Fruit fly (Drosophila melanogaster) whole organism, prepupa: ENCODE data around the gene CG8292.

Experiments used
- CG16779 ChIP-seq: fragments of 200-800 bp; sonication (Bioruptor generic); optimal IDR thresholded peaks from 3 replicates; lab custom pipeline; 2017; ENCODE audit warnings: missing biosample characterization, mild to moderate bottlenecking, missing genetic modification characterization
- CG6854 ChIP-seq: fragments of 200-800 bp; sonication (Bioruptor generic); optimal IDR thresholded peaks from 2 replicates; lab custom pipeline; 2017; ENCODE audit warnings: missing biosample characterization, mild to moderate bottlenecking, missing genetic modification characterization
- CG8119 ChIP-seq: fragments of 200-800 bp; sonication (Bioruptor generic); IDR thresholded peaks from 3 replicates; pipeline ENCODE4 v1.3.6; 2022; ENCODE audit warnings: missing biosample characterization, missing genetic modification characterization
- Eip75B ChIP-seq: fragments of 200-800 bp; sonication (Bioruptor generic); optimal IDR thresholded peaks from 3 replicates; lab custom pipeline; 2016; ENCODE audit warnings: missing biosample characterization, missing genetic modification characterization
- OdsH ChIP-seq: fragments of 200-800 bp; sonication (Bioruptor generic); optimal IDR thresholded peaks from 3 replicates; lab custom pipeline; 2016; ENCODE audit warnings: missing biosample characterization, missing genetic modification characterization
- Sox15 ChIP-seq: fragments of 200-800 bp; sonication (Bioruptor generic); optimal IDR thresholded peaks from 3 replicates; lab custom pipeline; 2016; ENCODE audit warnings: missing biosample characterization, missing genetic modification characterization
- achi ChIP-seq: fragments of 200-800 bp; sonication (Bioruptor generic); optimal IDR thresholded peaks from 3 replicates; lab custom pipeline; 2016; ENCODE audit warnings: missing biosample characterization, missing genetic modification characterization
- fkh ChIP-seq: fragments of 200-800 bp; sonication (Bioruptor generic); optimal IDR thresholded peaks from 3 replicates; lab custom pipeline; 2017; ENCODE audit warnings: missing biosample characterization, mild to moderate bottlenecking, missing genetic modification characterization, moderate library complexity
- lz ChIP-seq: fragments of 200-800 bp; sonication (Bioruptor generic); optimal IDR thresholded peaks from 3 replicates; lab custom pipeline; 2016; ENCODE audit warnings: missing biosample characterization, missing genetic modification characterization

- peak; percentile 95 for TF ChIP-seq lz (GFP tag; lab: Kevin White, UChicago)
- TF ChIP-seq CG16779 (tag; lab: Kevin White, UChicago) = peak; percentile 91
- TF ChIP-seq Eip75B (GFP tag; lab: Kevin White, UChicago) = peak; percentile 98
- peak; percentile 97 for TF ChIP-seq OdsH (GFP tag; lab: Kevin White, UChicago)
- TF ChIP-seq fkh (GFP tag; lab: Kevin White, UChicago) = peak; percentile 98
- peak; percentile 98 for TF ChIP-seq CG6854 (GFP tag; lab: Kevin White, UChicago)
- TF ChIP-seq Sox15 (GFP tag; lab: Kevin White, UChicago) = peak; percentile 89
- peak; percentile 99 for TF ChIP-seq CG8119 (GFP tag; lab: Robert Waterston, UW)
- TF ChIP-seq achi = peak; percentile 97
Observed at dm6 chr2L:8204996-8205567, 12.7 kb downstream of the CG8292 start, which contains the start of gene SLC5A11.
